Fruit fly (Drosophila melanogaster): ENCODE measurements around the gene CG7443.

CG7443 gene

DNA sequence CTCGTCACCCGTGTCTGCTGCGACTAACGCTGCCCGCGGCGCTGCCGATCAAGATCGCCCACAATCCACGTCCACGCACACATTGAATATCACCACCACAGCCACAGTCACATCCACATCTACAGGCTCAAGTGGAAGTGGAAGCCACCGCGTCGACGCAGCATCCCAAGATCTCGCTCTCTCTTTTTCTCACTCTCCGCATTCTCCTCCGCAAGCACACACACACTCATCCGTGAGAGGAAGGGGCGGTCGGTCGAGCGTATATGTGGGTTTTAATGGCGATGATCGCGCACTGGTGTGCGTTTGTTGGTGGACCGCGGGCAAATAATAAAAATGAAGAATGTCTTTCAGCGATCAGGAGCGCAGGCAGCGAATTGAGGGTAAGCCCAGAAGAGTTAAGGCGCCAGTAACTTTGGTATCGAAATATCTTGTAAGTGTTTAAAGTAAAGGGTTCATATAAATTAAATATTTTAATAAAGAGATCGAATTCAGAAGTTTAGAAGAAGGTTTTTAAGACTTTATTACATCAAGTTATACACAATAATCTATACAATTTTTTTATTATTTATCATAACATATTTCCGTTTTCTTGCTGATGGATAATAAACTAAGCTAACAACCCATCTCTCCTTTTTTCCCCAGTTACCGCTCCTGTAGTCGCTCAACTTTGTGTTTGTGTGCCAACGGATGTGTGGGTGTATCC, 9.8 kb downstream of the CG7443 start, which contains the start of gene Poxm (continued):
- TF ChIP-seq caup (GFP tag; optimal IDR thresholded peaks at IDR 0.05; ENCODE audit: severe bottlenecking) (peak; percentile 74), CG1024 (GFP tag; IDR thresholded peaks at IDR 0.05) (peak; percentile 58; the same call in 1 of the 2 replicates), ftz-f1 (GFP tag; optimal IDR thresholded peaks at IDR 0.05) (no peak), slp2 (GFP tag; optimal IDR thresholded peaks at IDR 0.05) (peak; percentile 64), lov (optimal IDR thresholded peaks at IDR 0.05) (no peak), lov (GFP tag; IDR thresholded peaks at IDR 0.05) (no peak), Dip2 (GFP tag; IDR thresholded peaks at IDR 0.05) (peak; percentile 53), Abd-B (GFP tag; optimal IDR thresholded peaks at IDR 0.05) (peak; percentile 94), kni (GFP tag; optimal IDR thresholded peaks at IDR 0.05) (peak; percentile 52), usp (GFP tag; optimal IDR thresholded peaks at IDR 0.05) (no peak), CG3281 (GFP tag; optimal IDR thresholded peaks at IDR 0.05) (no peak), ranshi (GFP tag; IDR thresholded peaks at IDR 0.05) (peak; percentile 81; the same call in 1 of the 2 replicates), CG9609 (GFP tag; optimal IDR thresholded peaks at IDR 0.05) (peak; percentile 7), CG7839 (tag; optimal IDR thresholded peaks at IDR 0.05) (peak; percentile 97), pzg (GFP tag; optimal IDR thresholded peaks at IDR 0.05) (no peak), Hr3 (GFP tag; optimal IDR thresholded peaks at IDR 0.05) (peak; percentile 94), Deaf1 (tag; optimal IDR thresholded peaks at IDR 0.05) (peak; percentile 56), CG7372 (GFP tag; IDR thresholded peaks at IDR 0.05) (peak; percentile 89), so (GFP tag; IDR thresholded peaks at IDR 0.05) (peak; percentile 64; the same call in 1 of the 3 replicates), CG2712 (tag; optimal IDR thresholded peaks at IDR 0.05) (peak; percentile 96), bsh (GFP tag; optimal IDR thresholded peaks at IDR 0.05) (peak; percentile 91 to 93), CG34224 (GFP tag; IDR thresholded peaks at IDR 0.05; ENCODE audit: partially characterized antibody) (0 out of 3 replicates have a peak, but pooled peaks have one; percentile 27), oc (tag; optimal IDR thresholded peaks at IDR 0.05) (peak; percentile 78), CG12104 (GFP tag; optimal IDR thresholded peaks at IDR 0.05) (peak; percentile 87), CG7556 (GFP tag; optimal IDR thresholded peaks at IDR 0.05) (peak; percentile 93), CG18476 (GFP tag; optimal IDR thresholded peaks at IDR 0.05) (peak; percentile 81), Rx (GFP tag; IDR thresholded peaks at IDR 0.05) (peak; percentile 71), aop (GFP tag; IDR thresholded peaks at IDR 0.05) (no peak), D19A (tag; optimal IDR thresholded peaks at IDR 0.05) (peak; percentile 89), cas (GFP tag; IDR thresholded peaks at IDR 0.05) (peak; percentile 64; the same call in 1 of the 2 replicates), CG15011 (GFP tag; optimal IDR thresholded peaks at IDR 0.05) (peak; percentile 84), ash1 (GFP tag; optimal IDR thresholded peaks at IDR 0.05) (no peak), CrebB (tag; optimal IDR thresholded peaks at IDR 0.05) (no peak), Hey (tag; optimal IDR thresholded peaks at IDR 0.05) (no peak), ato (GFP tag; IDR thresholded peaks at IDR 0.05; ENCODE audit: partially characterized antibody) (no peak), CG10147 (GFP tag; optimal IDR thresholded peaks at IDR 0.05) (peak; percentile 85), zfh2 (GFP tag; optimal IDR thresholded peaks at IDR 0.05) (peak; percentile 43), cwo (GFP tag; optimal IDR thresholded peaks at IDR 0.05) (peak; percentile 74), CG18011 (GFP tag; optimal IDR thresholded peaks at IDR 0.05) (no peak), hb (GFP tag; IDR thresholded peaks at IDR 0.05; ENCODE audit: partially characterized antibody) (no peak), slbo (GFP tag; IDR thresholded peaks at IDR 0.05) (peak; percentile 87), phol (tag; optimal IDR thresholded peaks at IDR 0.05) (peak; percentile 97), CG17361 (GFP tag; IDR thresholded peaks at IDR 0.05) (peak; percentile 99), CG10959 (GFP tag; IDR thresholded peaks at IDR 0.05) (peak; percentile 87), CG5953 (GFP tag; IDR thresholded peaks at IDR 0.05) (0 out of 2 replicates have a peak, but pooled peaks have one; percentile 42), CG2129 (GFP tag; IDR thresholded peaks at IDR 0.05; ENCODE audit: partially characterized antibody) (no peak), CG8290 (GFP tag; optimal IDR thresholded peaks at IDR 0.05) (peak; percentile 78), CG8290 (tag; optimal IDR thresholded peaks at IDR 0.05) (peak in 1 of 2 experiments; percentile 83), Atf6 (GFP tag; IDR thresholded peaks at IDR 0.05) (peak; percentile 79)
